Fruit fly (Drosophila melanogaster) whole organism, embryonic: Measurements from ENCODE around the gene slmb.

Experiments used
- Awh ChIP-seq: fragments of 200-800 bp; sonication (Bioruptor generic); IDR thresholded peaks from 2 replicates; pipeline ENCODE4, ENCODE4 v1.3.6; 2022; ENCODE audit warnings: missing biosample characterization, missing genetic modification characterization
- B-H2 ChIP-seq: fragments of 200-800 bp; sonication (Bioruptor generic); optimal IDR thresholded peaks from 2 replicates; lab custom pipeline; 2018; ENCODE audit warnings: missing biosample characterization, mild to moderate bottlenecking, missing genetic modification characterization
- BtbVII ChIP-seq: fragments of 200-800 bp; sonication (Bioruptor generic); optimal IDR thresholded peaks from 3 replicates; lab custom pipeline; 2017; ENCODE audit warnings: missing biosample characterization, mild to moderate bottlenecking, missing genetic modification characterization
- CG1603 ChIP-seq: fragments of 200-800 bp; sonication (Bioruptor generic); optimal IDR thresholded peaks from 2 replicates; lab custom pipeline; 2019; ENCODE audit warnings: missing biosample characterization, mild to moderate bottlenecking, missing genetic modification characterization, moderate library complexity
- CG16863 ChIP-seq: fragments of 200-800 bp; sonication (Bioruptor generic); optimal IDR thresholded peaks from 3 replicates; lab custom pipeline; 2016; ENCODE audit warnings: missing biosample characterization, missing genetic modification characterization
- CG17328 ChIP-seq: fragments of 200-800 bp; sonication (Bioruptor generic); IDR thresholded peaks from 2 replicates; pipeline ENCODE4 v1.3.6; 2022; ENCODE audit warnings: missing biosample characterization, missing genetic modification characterization
- CG17385 ChIP-seq: fragments of 200-800 bp; sonication (Bioruptor generic); optimal IDR thresholded peaks from 3 replicates; lab custom pipeline; 2018; ENCODE audit warnings: missing biosample characterization, mild to moderate bottlenecking, missing genetic modification characterization
- CG2199 ChIP-seq: fragments of 200-800 bp; sonication (Bioruptor generic); IDR thresholded peaks from 3 replicates; pipeline ENCODE4 v1.3.6; 2022; ENCODE audit warnings: missing biosample characterization, missing genetic modification characterization
- CG2202 ChIP-seq: fragments of 200-800 bp; sonication (Bioruptor generic); optimal IDR thresholded peaks from 2 replicates; lab custom pipeline; 2018; ENCODE audit warnings: missing biosample characterization, mild to moderate bottlenecking, missing genetic modification characterization
- CG3407 ChIP-seq: fragments of 200-800 bp; sonication (Bioruptor generic); optimal IDR thresholded peaks from 2 replicates; lab custom pipeline; 2018; ENCODE audit warnings: missing biosample characterization, mild to moderate bottlenecking, missing genetic modification characterization
- CG4360 ChIP-seq: fragments of 200-800 bp; sonication (Bioruptor generic); IDR thresholded peaks from 2 replicates; pipeline ENCODE4 v1.3.6; 2022; ENCODE audit warnings: missing biosample characterization, missing genetic modification characterization
- CG4617 ChIP-seq: fragments of 200-800 bp; sonication (Bioruptor generic); optimal IDR thresholded peaks from 3 replicates; lab custom pipeline; 2016; ENCODE audit warnings: missing biosample characterization, missing genetic modification characterization, borderline replicate concordance
- CG5245 ChIP-seq: fragments of 200-800 bp; sonication (Bioruptor generic); optimal IDR thresholded peaks from 3 replicates; lab custom pipeline; 2016; ENCODE audit warnings: missing biosample characterization, missing genetic modification characterization
- CG6689 ChIP-seq: fragments of 200-800 bp; sonication (Bioruptor generic); IDR thresholded peaks from 2 replicates; pipeline ENCODE4 v1.3.6; 2022; ENCODE audit warnings: missing biosample characterization, missing genetic modification characterization
- CG6791 ChIP-seq: fragments of 200-800 bp; sonication (Bioruptor generic); IDR thresholded peaks from 3 replicates; pipeline ENCODE4 v1.3.6; 2022; ENCODE audit warnings: missing biosample characterization, missing genetic modification characterization; ENCODE audit not compliant: partially characterized antibody
- CG6854 ChIP-seq: fragments of 200-800 bp; sonication (Bioruptor generic); optimal IDR thresholded peaks from 3 replicates; lab custom pipeline; 2017; ENCODE audit warnings: missing biosample characterization, mild to moderate bottlenecking, missing genetic modification characterization
- CG8089 ChIP-seq: fragments of 200-800 bp; sonication (Bioruptor generic); optimal IDR thresholded peaks from 3 replicates; lab custom pipeline; 2016; ENCODE audit warnings: missing biosample characterization, missing genetic modification characterization
- Dll ChIP-seq: fragments of 200-800 bp; sonication (Bioruptor generic); IDR thresholded peaks from 4 replicates; pipeline ENCODE4 v1.3.6; 2022; ENCODE audit warnings: missing biosample characterization, missing genetic modification characterization; ENCODE audit not compliant: partially characterized antibody
- HHEX ChIP-seq: fragments of 200-800 bp; sonication (Bioruptor generic); optimal IDR thresholded peaks from 3 replicates; lab custom pipeline; 2017; ENCODE audit warnings: missing biosample characterization, mild to moderate bottlenecking, missing genetic modification characterization, missing genetic modification reagents
- HLH4C ChIP-seq: fragments of 200-800 bp; sonication (Bioruptor generic); IDR thresholded peaks from 3 replicates; pipeline ENCODE4 v1.3.6; 2022; ENCODE audit warnings: missing biosample characterization, missing genetic modification characterization; ENCODE audit not compliant: partially characterized antibody
- Hmx ChIP-seq: fragments of 200-800 bp; sonication (Bioruptor generic); optimal IDR thresholded peaks from 2 replicates; lab custom pipeline; 2016; ENCODE audit warnings: missing biosample characterization, missing genetic modification characterization
- MBD-R2 ChIP-seq: fragments of 200-800 bp; sonication (Bioruptor generic); IDR thresholded peaks from 2 replicates; pipeline ENCODE4 v1.3.6; 2022; ENCODE audit warnings: missing biosample characterization, missing genetic modification characterization
- Med ChIP-seq: fragments of 200-800 bp; sonication (Bioruptor generic); peaks from one replicate; lab custom pipeline; 2016; ENCODE audit warnings: missing biosample characterization, missing genetic modification characterization, mild to moderate bottlenecking, inconsistent platforms, moderate library complexity
- NC2β ChIP-seq: fragments of 200-800 bp; sonication (Bioruptor generic); optimal IDR thresholded peaks from 2 replicates; lab custom pipeline; 2016; ENCODE audit warnings: missing biosample characterization, missing genetic modification characterization
- Scr ChIP-seq: fragments of 200-800 bp; sonication (Bioruptor generic); IDR thresholded peaks from 2 replicates; pipeline ENCODE4 v1.3.6; 2022; ENCODE audit warnings: missing biosample characterization, missing genetic modification characterization; ENCODE audit not compliant: partially characterized antibody
- Trl ChIP-seq, 3 experiments: fragments of >200 bp in 2 of 3; fragments of 200-800 bp in 1 of 3; sonication (Bioruptor generic) in 1 of 3; optimal IDR thresholded peaks; 2 replicates in 1 of 3; 3 replicates in 2 of 3; lab custom pipeline; 2016 to 2017; ENCODE audit warnings: missing biosample characterization in 1 of 3, missing genetic modification characterization in 1 of 3
- btn ChIP-seq: fragments of 200-800 bp; sonication (Bioruptor generic); optimal IDR thresholded peaks from 2 replicates; lab custom pipeline; 2016; ENCODE audit warnings: missing biosample characterization, missing genetic modification characterization
- cg ChIP-seq: fragments of 200-800 bp; sonication (Bioruptor generic); optimal IDR thresholded peaks from 3 replicates; lab custom pipeline; 2019; ENCODE audit warnings: missing biosample characterization, mild to moderate bottlenecking, missing genetic modification characterization, moderate library complexity
- chn ChIP-seq: fragments of 200-800 bp; sonication (Bioruptor generic); optimal IDR thresholded peaks from 2 replicates; lab custom pipeline; 2016; ENCODE audit warnings: missing biosample characterization, missing genetic modification characterization
- crol ChIP-seq: fragments of 200-800 bp; sonication (Bioruptor generic); IDR thresholded peaks from 2 replicates; pipeline ENCODE4 v1.3.6; 2022; ENCODE audit warnings: missing biosample characterization, missing genetic modification characterization
- dmrt99B ChIP-seq: fragments of 200-800 bp; sonication (Bioruptor generic); optimal IDR thresholded peaks from 2 replicates; lab custom pipeline; 2018; ENCODE audit warnings: missing biosample characterization, mild to moderate bottlenecking, missing genetic modification characterization, moderate library complexity
- dysf ChIP-seq: fragments of 200-800 bp; sonication (Bioruptor generic); IDR thresholded peaks from 3 replicates; pipeline ENCODE4 v1.3.6; 2022; ENCODE audit warnings: missing biosample characterization, missing genetic modification characterization
- eyg ChIP-seq: fragments of 200-800 bp; sonication (Bioruptor generic); optimal IDR thresholded peaks from 3 replicates; lab custom pipeline; 2016; ENCODE audit warnings: missing biosample characterization, missing genetic modification characterization
- gce ChIP-seq: fragments of 200-800 bp; sonication (Bioruptor generic); IDR thresholded peaks from 3 replicates; pipeline ENCODE4 v1.3.6; 2022; ENCODE audit warnings: missing biosample characterization, missing genetic modification characterization
- hkb ChIP-seq, 2 experiments: fragments of 200-800 bp in 1 of 2; fragments of >200 bp in 1 of 2; sonication (Bioruptor generic) in 1 of 2; IDR thresholded peaks in 1 of 2; optimal IDR thresholded peaks in 1 of 2; 2 replicates each; pipeline versions ENCODE4 v1.3.6 to Lab custom; 2017 to 2022; ENCODE audit warnings: missing biosample characterization in 1 of 2, missing genetic modification characterization in 1 of 2
- insv ChIP-seq, 2 experiments: fragments of 200-800 bp; sonication (Bioruptor generic); optimal IDR thresholded peaks; 3 replicates each; lab custom pipeline; 2016 to 2018; ENCODE audit warnings: missing biosample characterization in 2 of 2, missing genetic modification characterization in 2 of 2
- nerfin-1 ChIP-seq: fragments of 200-800 bp; sonication (Bioruptor generic); optimal IDR thresholded peaks from 3 replicates; lab custom pipeline; 2019; ENCODE audit warnings: missing biosample characterization, mild to moderate bottlenecking, missing genetic modification characterization, moderate library complexity
- onecut ChIP-seq: fragments of 200-800 bp; sonication (Bioruptor generic); IDR thresholded peaks from 2 replicates; pipeline ENCODE4 v1.3.6; 2022; ENCODE audit warnings: missing biosample characterization, missing genetic modification characterization
- pros ChIP-seq: fragments of 200-800 bp; sonication (Bioruptor generic); optimal IDR thresholded peaks from 3 replicates; lab custom pipeline; 2019; ENCODE audit warnings: missing biosample characterization, mild to moderate bottlenecking, missing genetic modification characterization, moderate library complexity
- rib ChIP-seq: fragments of 200-800 bp; sonication (Bioruptor generic); IDR thresholded peaks from 2 replicates; pipeline ENCODE4 v1.3.6; 2022; ENCODE audit warnings: missing biosample characterization, missing genetic modification characterization
- seq ChIP-seq: fragments of 200-800 bp; sonication (Bioruptor generic); IDR thresholded peaks from 2 replicates; pipeline ENCODE4 v1.3.6; 2022; ENCODE audit warnings: missing biosample characterization, missing genetic modification characterization
- slp2 ChIP-seq: fragments of 200-800 bp; sonication (Bioruptor generic); optimal IDR thresholded peaks from 2 replicates; lab custom pipeline; 2016; ENCODE audit warnings: missing biosample characterization, missing genetic modification characterization
- sqz ChIP-seq: fragments of 200-800 bp; sonication (Bioruptor generic); optimal IDR thresholded peaks from 3 replicates; lab custom pipeline; 2018; ENCODE audit warnings: missing biosample characterization, mild to moderate bottlenecking, missing genetic modification characterization
- sr ChIP-seq: fragments of 200-800 bp; sonication (Bioruptor generic); IDR thresholded peaks from 3 replicates; pipeline ENCODE4 v1.3.6; 2022; ENCODE audit warnings: missing biosample characterization, missing genetic modification characterization
- tio ChIP-seq: fragments of 200-800 bp; sonication (Bioruptor generic); optimal IDR thresholded peaks from 2 replicates; lab custom pipeline; 2017; ENCODE audit warnings: missing biosample characterization, missing genetic modification characterization, inconsistent platforms
- tll ChIP-seq, 2 experiments: fragments of 200-800 bp in 1 of 2; fragments of >200 bp in 1 of 2; sonication (Bioruptor generic) in 1 of 2; optimal IDR thresholded peaks; 2 replicates each; lab custom pipeline; 2017 to 2019; ENCODE audit warnings: missing biosample characterization in 2 of 2, missing genetic modification characterization in 2 of 2, mild to moderate bottlenecking in 1 of 2, moderate library complexity in 1 of 2
- usp ChIP-seq: fragments of >200 bp; optimal IDR thresholded peaks from 2 replicates; lab custom pipeline; 2017; ENCODE audit warnings: missing biosample characterization, missing genetic modification characterization

slmb gene

DNA sequence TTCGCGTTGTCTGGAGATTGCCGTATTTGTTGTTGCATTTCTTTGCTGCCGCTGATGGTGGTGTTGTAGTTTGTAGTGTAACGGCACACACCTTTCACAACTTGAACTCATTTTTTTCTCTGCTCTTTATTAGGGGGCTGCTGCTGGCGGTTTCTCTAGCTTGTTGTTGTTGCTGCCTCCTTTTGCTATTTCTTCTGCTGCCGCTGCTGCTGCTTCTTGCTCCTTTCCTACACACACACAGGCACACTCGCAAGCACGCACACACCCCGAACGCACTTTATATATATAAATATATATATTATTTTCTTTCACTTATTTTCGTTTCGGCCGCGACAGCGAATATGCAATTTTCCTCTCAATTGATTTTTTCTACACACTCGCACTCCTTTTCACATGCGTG is 30.1 kb downstream of the slmb start:
- TF ChIP-seq slp2 (no peak), CG17385 (GFP tag; lab: Kevin White, UChicago) (peak; percentile 61), sr (GFP tag; lab: Robert Waterston, UW) (no peak), Med (GFP tag; lab: Kevin White, UChicago) (peak; percentile 50), usp (GFP tag; lab: Kevin White, UChicago) (no peak), btn (GFP tag; lab: Kevin White, UChicago) (no peak), rib (0 out of 2 replicates have a peak, but pooled peaks have one; percentile 41), CG16863 (GFP tag; lab: Kevin White, UChicago) (no peak), HLH4C (GFP tag; lab: Robert Waterston, UW) (no peak), dmrt99B (no peak), B-H2 (no peak), Awh (no peak), CG3407 (GFP tag; lab: Kevin White, UChicago) (no peak), CG2202 (tag; lab: Kevin White, UChicago) (no peak), CG6854 (GFP tag; lab: Kevin White, UChicago) (no peak), tio (GFP tag; lab: Kevin White, UChicago) (no peak), CG5245 (GFP tag; lab: Kevin White, UChicago) (no peak), dysf (GFP tag; lab: Robert Waterston, UW) (no peak), sqz (GFP tag; lab: Kevin White, UChicago) (peak; percentile 7), CG17328 (GFP tag; lab: Robert Waterston, UW) (no peak), CG2199 (GFP tag; lab: Robert Waterston, UW) (no peak), BtbVII (GFP tag; lab: Kevin White, UChicago) (no peak), CG4360 (GFP tag; lab: Robert Waterston, UW) (peak; percentile 78)

dm6 chr3R:21096532-21097143 is 30.6 kb downstream of the slmb start:
- TF ChIP-seq seq (GFP tag; lab: Robert Waterston, UW): no peak
- peak; percentile 87 for TF ChIP-seq onecut (GFP tag; lab: Robert Waterston, UW)
- no peak for TF ChIP-seq CG1603 (tag; lab: Kevin White, UChicago)
- TF ChIP-seq cg (GFP tag; lab: Kevin White, UChicago): peak; percentile 55
- peak; percentile 39; the same call in 1 of the 3 replicates for TF ChIP-seq CG6791 (GFP tag; lab: Robert Waterston, UW)
- TF ChIP-seq MBD-R2 (GFP tag; lab: Robert Waterston, UW): 0 out of 2 replicates have a peak, but pooled peaks have one; percentile 10
- peak; percentile 51 for TF ChIP-seq pros (GFP tag; lab: Kevin White, UChicago)
- no peak for TF ChIP-seq CG4617
- TF ChIP-seq hkb (optimal IDR thresholded peaks at IDR 0.05; lab: Kevin White, UChicago): no peak
- 0 out of 2 replicates have a peak, but pooled peaks have one; percentile 14 for TF ChIP-seq hkb (GFP tag; IDR thresholded peaks at IDR 0.05; lab: Robert Waterston, UW)
- peak in 1 of 2 experiments; percentile 32 for TF ChIP-seq tll (GFP tag; optimal IDR thresholded peaks at IDR 0.05; lab: Kevin White, UChicago)
- no peak for TF ChIP-seq eyg (GFP tag; lab: Kevin White, UChicago)
- peak; percentile 30 for TF ChIP-seq nerfin-1 (tag; lab: Kevin White, UChicago)
- TF ChIP-seq NC2β (GFP tag; lab: Kevin White, UChicago): no peak
- TF ChIP-seq insv (GFP tag; optimal IDR thresholded peaks at IDR 0.05; lab: Kevin White, UChicago): peak in 1 of 2 experiments; percentile 18
- TF ChIP-seq crol: peak; percentile 13; the same call in 1 of the 2 replicates
- peak; percentile 49 for TF ChIP-seq CG6689
- TF ChIP-seq gce: 0 out of 3 replicates have a peak, but pooled peaks have one; percentile 13
- TF ChIP-seq Hmx: no peak
- no peak for TF ChIP-seq CG8089 (GFP tag; lab: Kevin White, UChicago)
- peak; percentile 70 to 72 for TF ChIP-seq Trl (optimal IDR thresholded peaks at IDR 0.05; lab: Kevin White, UChicago)
- TF ChIP-seq Trl (GFP tag; optimal IDR thresholded peaks at IDR 0.05; lab: Kevin White, UChicago): no peak
- 0 out of 3 replicates have a peak, but pooled peaks have one; percentile 11 for TF ChIP-seq sr (GFP tag; lab: Robert Waterston, UW)
- TF ChIP-seq Scr (GFP tag; lab: Robert Waterston, UW): 0 out of 2 replicates have a peak, but pooled peaks have one; percentile 6
- TF ChIP-seq Dll (GFP tag; lab: Robert Waterston, UW): peak; percentile 42; the same call in 1 of the 4 replicates
- no peak for TF ChIP-seq HHEX (GFP tag; lab: Kevin White, UChicago)
- peak; percentile 27 for TF ChIP-seq chn
